Fruit fly (Drosophila melanogaster): ENCODE results near the gene CG14441.
A peak's percentile ranks its signal among the peaks of the same experiment; 100 is the strongest.

CG14441 gene

dm6 chrX:6678635-6679501 is 20.4 kb upstream of the CG14441 start, which contains the start of gene ND-ASHI (continued):
- TF ChIP-seq schlank (tag; optimal IDR thresholded peaks at IDR 0.05) (peak; percentile 97), ci (GFP tag; IDR thresholded peaks at IDR 0.05) (peak; percentile 97), ash1 (GFP tag; optimal IDR thresholded peaks at IDR 0.05) (peak; percentile 91), slp2 (GFP tag; optimal IDR thresholded peaks at IDR 0.05) (peak; percentile 83), CG9215 (GFP tag; IDR thresholded peaks at IDR 0.05) (peak; percentile 92), Hsf (GFP tag; optimal IDR thresholded peaks at IDR 0.05) (peak; percentile 95), sisA (GFP tag; IDR thresholded peaks at IDR 0.05) (peak; percentile 95), CG4617 (GFP tag; optimal IDR thresholded peaks at IDR 0.05; ENCODE audit: borderline replicate concordance) (peak; percentile 85), Oli (tag; optimal IDR thresholded peaks at IDR 0.05) (peak; percentile 91), bbx (GFP tag; IDR thresholded peaks at IDR 0.05; ENCODE audit: partially characterized antibody) (no peak), CG12219 (GFP tag; optimal IDR thresholded peaks at IDR 0.05) (peak; percentile 95), CG15601 (tag; optimal IDR thresholded peaks at IDR 0.05) (peak; percentile 83), gcm2 (GFP tag; optimal IDR thresholded peaks at IDR 0.05) (peak; percentile 93), CG17912 (GFP tag; optimal IDR thresholded peaks at IDR 0.05) (peak; percentile 69), wor (GFP tag; IDR thresholded peaks at IDR 0.05) (peak; percentile 82), GATAe (GFP tag; conservative IDR thresholded peaks at IDR 0.05) (peak; percentile 85), amos (GFP tag; IDR thresholded peaks at IDR 0.05; ENCODE audit: partially characterized antibody) (no peak), tio (GFP tag; optimal IDR thresholded peaks at IDR 0.05) (no peak), sd (tag; optimal IDR thresholded peaks at IDR 0.05) (peak; percentile 86), tll (GFP tag; optimal IDR thresholded peaks at IDR 0.05) (no peak), CG10431 (GFP tag; optimal IDR thresholded peaks at IDR 0.05) (peak; percentile 72), Sox100B (GFP tag; optimal IDR thresholded peaks at IDR 0.05) (peak; percentile 86), Max (GFP tag; optimal IDR thresholded peaks at IDR 0.05) (peak; percentile 94), prd (optimal IDR thresholded peaks at IDR 0.05) (no peak), prd (GFP tag; IDR thresholded peaks at IDR 0.05) (peak; percentile 96), Awh (GFP tag; IDR thresholded peaks at IDR 0.05) (peak; percentile 94), twi (tag; optimal IDR thresholded peaks at IDR 0.05) (peak; percentile 73), CG6175 (GFP tag; IDR thresholded peaks at IDR 0.05) (peak; percentile 92), CG9932 (GFP tag; IDR thresholded peaks at IDR 0.05) (peak; percentile 98), Ptx1 (GFP tag; IDR thresholded peaks at IDR 0.05) (peak; percentile 94), sens (GFP tag) (peak; percentile 98), grau (tag; optimal IDR thresholded peaks at IDR 0.05) (peak; percentile 92), hbn (GFP tag; IDR thresholded peaks at IDR 0.05; ENCODE audit: partially characterized antibody) (no peak), dan (GFP tag; IDR thresholded peaks at IDR 0.05) (peak; percentile 74), Tbp (GFP tag; optimal IDR thresholded peaks at IDR 0.05) (no peak), emc (GFP tag; optimal IDR thresholded peaks at IDR 0.05) (peak; percentile 88), Bteb2 (GFP tag; optimal IDR thresholded peaks at IDR 0.05) (peak; percentile 93), Ravus (GFP tag; IDR thresholded peaks at IDR 0.05) (peak; percentile 85), ham (GFP tag; IDR thresholded peaks at IDR 0.05) (peak; percentile 88; the same call in 1 of the 2 replicates), exex (tag; optimal IDR thresholded peaks at IDR 0.05) (peak; percentile 80), CTCF (GFP tag; optimal IDR thresholded peaks at IDR 0.05) (peak; percentile 66), Xbp1 (GFP tag; optimal IDR thresholded peaks at IDR 0.05) (peak; percentile 94), CG11247 (GFP tag; IDR thresholded peaks at IDR 0.05) (peak; percentile 97), h (optimal IDR thresholded peaks at IDR 0.05) (no peak), CG4854 (GFP tag; optimal IDR thresholded peaks at IDR 0.05) (peak; percentile 93), CG17568 (GFP tag; optimal IDR thresholded peaks at IDR 0.05) (no peak), Poxn (GFP tag; IDR thresholded peaks at IDR 0.05) (peak; percentile 89), ewg (GFP tag; optimal IDR thresholded peaks at IDR 0.05) (peak; percentile 75), CG32532 (GFP tag; IDR thresholded peaks at IDR 0.05) (peak; percentile 99), CG6765 (GFP tag; optimal IDR thresholded peaks at IDR 0.05) (peak; percentile 95), ro (GFP tag; IDR thresholded peaks at IDR 0.05) (peak; percentile 78)

Measured in whole organism, embryonic.